Worm (Caenorhabditis elegans) whole organism, L3 larva: Measurements from ENCODE around the gene rps-22.

Experiments
- elt-3 ChIP-seq, 3 experiments: fragments of 150-350 bp in 1 of 3; sonication (generic microtip) in 2 of 3; optimal IDR thresholded peaks; 2 replicates in 2 of 3; 4 replicates in 1 of 3; lab custom pipeline; 2014 to 2017; ENCODE audit warnings: missing biosample characterization in 3 of 3, missing genetic modification characterization in 3 of 3
- mdl-1 ChIP-seq: fragments of 150-350 bp; optimal IDR thresholded peaks from 2 replicates; lab custom pipeline; 2014; ENCODE audit warnings: missing biosample characterization, missing genetic modification characterization
- nfya-1 ChIP-seq: sonication (generic microtip); optimal IDR thresholded peaks from 2 replicates; lab custom pipeline; 2017; ENCODE audit warnings: missing genetic modification characterization, mild to moderate bottlenecking, missing compliant biosample characterization, antibody characterized with exemption, moderate library complexity; ENCODE audit not compliant: insufficient read depth
- nhr-77 ChIP-seq: fragments of 150-350 bp; optimal IDR thresholded peaks from 2 replicates; lab custom pipeline; 2014; ENCODE audit warnings: missing biosample characterization, missing genetic modification characterization
- pha-4 ChIP-seq: fragments of 150-350 bp; optimal IDR thresholded peaks from 2 replicates; lab custom pipeline; 2014; ENCODE audit warnings: missing biosample characterization, missing genetic modification reagents, missing genetic modification characterization
- pqm-1 ChIP-seq: fragments of 150-350 bp; optimal IDR thresholded peaks from 2 replicates; lab custom pipeline; 2017; ENCODE audit warnings: missing biosample characterization, missing genetic modification characterization, inconsistent platforms
- snpc-4 ChIP-seq: fragments of 150-350 bp; optimal IDR thresholded peaks from 2 replicates; lab custom pipeline; 2014; ENCODE audit warnings: missing biosample characterization, missing genetic modification characterization
- unc-62 ChIP-seq: fragments of 150-350 bp; sonication (generic microtip); optimal IDR thresholded peaks from 4 replicates; lab custom pipeline; 2014; ENCODE audit warnings: missing biosample characterization, missing genetic modification reagents, missing genetic modification characterization

- TF ChIP-seq pqm-1 (tag; lab: Kevin White, UChicago) (no peak), elt-3 (tag; optimal IDR thresholded peaks at IDR 0.05; lab: Kevin White, UChicago) (no peak), nfya-1 (tag; lab: Kevin White, UChicago) (no peak), unc-62 (GFP tag; lab: Kevin White, UChicago) (no peak), snpc-4 (tag; lab: Kevin White, UChicago) (no peak), nhr-77 (no peak), pha-4 (no peak), mdl-1 (tag; lab: Kevin White, UChicago) (no peak)
These were observed 46.4 kb upstream of the rps-22 start for ce11 chrIII:1903966-1904365.
